Fruit fly (Drosophila melanogaster) whole organism, pupa: ENCODE results near the gene CG33346.

Experiments used
- CG17806 ChIP-seq: fragments of 200-800 bp; sonication (Bioruptor generic); optimal IDR thresholded peaks from 2 replicates; lab custom pipeline; 2018; ENCODE audit warnings: missing biosample characterization, mild to moderate bottlenecking, missing genetic modification characterization, moderate library complexity
- CG32121 ChIP-seq: fragments of 200-800 bp; sonication (Bioruptor generic); IDR thresholded peaks from 2 replicates; pipeline ENCODE4 v1.3.6; 2022; ENCODE audit warnings: missing biosample characterization, missing genetic modification characterization
- CG8301 ChIP-seq: fragments of 200-800 bp; sonication (Bioruptor generic); optimal IDR thresholded peaks from 2 replicates; lab custom pipeline; 2018; ENCODE audit warnings: missing biosample characterization, mild to moderate bottlenecking, missing genetic modification characterization
- EcR ChIP-seq: fragments of 200-800 bp; sonication (Bioruptor generic); optimal IDR thresholded peaks from 3 replicates; lab custom pipeline; 2019; ENCODE audit warnings: missing biosample characterization, missing genetic modification characterization, mild to moderate bottlenecking, moderate library complexity, missing genetic modification reagents
- Ets98B ChIP-seq: fragments of 200-800 bp; sonication (Bioruptor generic); IDR thresholded peaks from 2 replicates; pipeline ENCODE4 v1.3.6; 2022; ENCODE audit warnings: missing biosample characterization, missing genetic modification characterization
- Pif1A ChIP-seq: fragments of 200-800 bp; sonication (Bioruptor generic); optimal IDR thresholded peaks from 3 replicates; lab custom pipeline; 2016; ENCODE audit warnings: missing biosample characterization, missing genetic modification characterization
- fd96Ca ChIP-seq: fragments of 200-800 bp; sonication (Bioruptor generic); IDR thresholded peaks from 3 replicates; pipeline ENCODE4 v1.3.6; 2022; ENCODE audit warnings: missing biosample characterization, missing genetic modification characterization
- gl ChIP-seq: fragments of 200-800 bp; sonication (Bioruptor generic); optimal IDR thresholded peaks from 2 replicates; lab custom pipeline; 2018; ENCODE audit warnings: missing biosample characterization, mild to moderate bottlenecking, missing genetic modification characterization
- rn ChIP-seq: fragments of 200-800 bp; sonication (Bioruptor generic); IDR thresholded peaks from 2 replicates; pipeline ENCODE4 v1.3.6; 2022; ENCODE audit warnings: missing biosample characterization, missing genetic modification characterization

- TF ChIP-seq CG8301 (no peak), gl (tag; lab: Kevin White, UChicago) (no peak), EcR (GFP tag; lab: Kevin White, UChicago) (no peak), Pif1A (no peak), rn (GFP tag; lab: Robert Waterston, UW) (no peak), Ets98B (no peak), CG17806 (no peak), CG32121 (no peak), fd96Ca (no peak)
Observed at dm6 chr3R:28676870-28677526, 8.0 kb downstream of the CG33346 start.
